Fruit fly (Drosophila melanogaster) whole organism, prepupa: ENCODE data around the gene Drak.
A peak's percentile ranks its signal among the peaks of the same experiment; 100 is the strongest.

ENCODE experiments used
- CG4318 ChIP-seq: fragments of 200-800 bp; sonication (Bioruptor generic); optimal IDR thresholded peaks from 3 replicates; lab custom pipeline; 2017; ENCODE audit warnings: missing biosample characterization, mild to moderate bottlenecking, missing genetic modification characterization
- CG6808 ChIP-seq: fragments of 200-800 bp; sonication (Bioruptor generic); optimal IDR thresholded peaks from 3 replicates; lab custom pipeline; 2017; ENCODE audit warnings: missing biosample characterization, missing genetic modification characterization, mild to moderate bottlenecking, moderate library complexity, missing genetic modification reagents
- CG8119 ChIP-seq: fragments of 200-800 bp; sonication (Bioruptor generic); IDR thresholded peaks from 3 replicates; pipeline ENCODE4 v1.3.6; 2022; ENCODE audit warnings: missing biosample characterization, missing genetic modification characterization
- CG8632 ChIP-seq: fragments of 200-800 bp; sonication (Bioruptor generic); optimal IDR thresholded peaks from 3 replicates; lab custom pipeline; 2016; ENCODE audit warnings: missing biosample characterization, missing genetic modification characterization
- achi ChIP-seq: fragments of 200-800 bp; sonication (Bioruptor generic); optimal IDR thresholded peaks from 3 replicates; lab custom pipeline; 2016; ENCODE audit warnings: missing biosample characterization, missing genetic modification characterization
- esn ChIP-seq: fragments of 200-800 bp; sonication (Bioruptor generic); optimal IDR thresholded peaks from 2 replicates; lab custom pipeline; 2016; ENCODE audit warnings: missing biosample characterization, mild to moderate bottlenecking, missing genetic modification characterization, moderate library complexity
- fd59A ChIP-seq: fragments of 200-800 bp; sonication (Bioruptor generic); optimal IDR thresholded peaks from 2 replicates; lab custom pipeline; 2017; ENCODE audit warnings: missing biosample characterization, mild to moderate bottlenecking, missing genetic modification characterization, missing genetic modification reagents

DNA sequence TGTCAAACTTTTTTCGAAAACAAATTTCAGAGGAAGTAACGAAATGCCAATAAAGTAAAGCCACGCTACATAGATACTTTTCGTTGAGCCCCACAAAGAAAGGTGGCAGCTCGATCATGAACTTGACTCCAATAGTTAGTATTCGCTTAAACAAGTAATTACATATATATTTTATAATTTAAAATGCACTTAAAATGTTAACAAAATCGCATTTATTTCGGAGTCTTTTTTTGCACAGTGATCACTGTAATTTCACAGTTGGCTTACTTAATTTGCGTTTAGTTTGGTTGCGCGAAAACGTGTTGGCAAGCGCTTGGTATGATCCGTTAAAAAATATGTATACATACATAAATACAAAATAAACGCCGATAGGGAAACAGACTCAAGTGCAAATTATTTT, 41.3 kb upstream of the Drak start:
- TF ChIP-seq esn (GFP tag; lab: Kevin White, UChicago) (peak; percentile 29), CG8632 (GFP tag; lab: Kevin White, UChicago) (peak; percentile 18), achi (no peak), CG8119 (GFP tag; lab: Robert Waterston, UW) (peak; percentile 34; the same call in 2 of the 3 replicates), fd59A (GFP tag; lab: Kevin White, UChicago) (no peak), CG4318 (no peak), CG6808 (no peak)
